Worm (Caenorhabditis elegans) whole organism, mixed stage, embryonic: ENCODE data around the gene R04D3.4.

Experiments used
- bed-3 ChIP-seq: fragments of 200-800 bp; sonication (Bioruptor generic); optimal IDR thresholded peaks from 3 replicates; lab custom pipeline; 2018; ENCODE audit warnings: mild to moderate bottlenecking, missing genetic modification characterization, moderate library complexity, missing compliant biosample characterization
- blmp-1 ChIP-seq: fragments of 150-350 bp; optimal IDR thresholded peaks from 2 replicates; lab custom pipeline; 2014; ENCODE audit warnings: missing biosample characterization, missing genetic modification characterization
- ceh-39 ChIP-seq: fragments of 150-350 bp; optimal IDR thresholded peaks from 2 replicates; lab custom pipeline; 2014; ENCODE audit warnings: missing biosample characterization, missing genetic modification characterization
- ces-1 ChIP-seq: fragments of 150-350 bp; optimal IDR thresholded peaks from 2 replicates; lab custom pipeline; 2014; ENCODE audit warnings: missing biosample characterization, missing genetic modification reagents, missing genetic modification characterization
- elt-3 ChIP-seq: fragments of 150-350 bp; optimal IDR thresholded peaks from 2 replicates; lab custom pipeline; 2014; ENCODE audit warnings: missing biosample characterization, missing genetic modification characterization
- flh-1 ChIP-seq: fragments of 200-800 bp; sonication (Bioruptor generic); optimal IDR thresholded peaks from 2 replicates; lab custom pipeline; 2018; ENCODE audit warnings: mild to moderate bottlenecking, missing genetic modification characterization, moderate library complexity, missing compliant biosample characterization
- hlh-1 ChIP-seq: fragments of 150-350 bp; optimal IDR thresholded peaks from 2 replicates; lab custom pipeline; 2014; ENCODE audit warnings: missing biosample characterization, missing genetic modification reagents, missing genetic modification characterization
- lsy-2 ChIP-seq: fragments of 150-350 bp; optimal IDR thresholded peaks from 2 replicates; lab custom pipeline; 2014; ENCODE audit warnings: missing biosample characterization, missing genetic modification characterization
- mls-2 ChIP-seq: sonication (generic microtip); optimal IDR thresholded peaks from 2 replicates; lab custom pipeline; 2016; ENCODE audit warnings: mild to moderate bottlenecking, missing genetic modification characterization, moderate library complexity, missing compliant biosample characterization
- nhr-237 ChIP-seq: fragments of 150-350 bp; optimal IDR thresholded peaks from 2 replicates; lab custom pipeline; 2014; ENCODE audit warnings: missing biosample characterization, missing genetic modification characterization
- nhr-76 ChIP-seq: sonication (generic microtip); optimal IDR thresholded peaks from 2 replicates; lab custom pipeline; 2017; ENCODE audit warnings: missing biosample characterization, missing genetic modification characterization
- pha-4 ChIP-seq: fragments of 150-350 bp; optimal IDR thresholded peaks from 2 replicates; lab custom pipeline; 2018; ENCODE audit warnings: missing biosample characterization, missing genetic modification reagents, missing genetic modification characterization
- sptf-1 ChIP-seq: sonication (generic microtip); optimal IDR thresholded peaks from 2 replicates; lab custom pipeline; 2017; ENCODE audit warnings: mild to moderate bottlenecking, missing genetic modification characterization, moderate library complexity, missing compliant biosample characterization
- tbx-8 ChIP-seq: fragments of 200-800 bp; sonication (Bioruptor generic); optimal IDR thresholded peaks from 2 replicates; lab custom pipeline; 2018; ENCODE audit warnings: mild to moderate bottlenecking, missing genetic modification characterization, moderate library complexity, missing compliant biosample characterization
- zip-8 ChIP-seq: fragments of 150-350 bp; optimal IDR thresholded peaks from 2 replicates; lab custom pipeline; 2014; ENCODE audit warnings: missing biosample characterization, missing genetic modification characterization
- ztf-11 ChIP-seq: fragments of 150-350 bp; optimal IDR thresholded peaks from 2 replicates; lab custom pipeline; 2014; ENCODE audit warnings: missing biosample characterization, missing genetic modification characterization

The R04D3.4 gene

ce11 chrX:13245090-13245489, 43.5 kb downstream of the R04D3.4 start, which contains the start of gene hpl-1:
hpl-1 (plus strand) TSS chrX:13245390.
- TF ChIP-seq ces-1 (GFP tag; lab: Kevin White, UChicago) (no peak), elt-3 (tag; lab: Kevin White, UChicago) (no peak), mls-2 (tag; lab: Kevin White, UChicago) (no peak), lsy-2 (tag; lab: Kevin White, UChicago) (no peak), pha-4 (tag; lab: Kevin White, UChicago) (no peak), nhr-76 (tag; lab: Kevin White, UChicago) (no peak)

ce11 chrX:13242231-13242630, 46.4 kb downstream of the R04D3.4 start, which contains the start of gene K08H2.5:
K08H2.5 (minus strand) TSS chrX:13242331.
- TF ChIP-seq zip-8 (tag; lab: Kevin White, UChicago) (no peak), bed-3 (GFP tag; lab: Kevin White, UChicago) (no peak), flh-1 (GFP tag; lab: Kevin White, UChicago) (no peak), blmp-1 (tag; lab: Kevin White, UChicago) (no peak), tbx-8 (GFP tag; lab: Kevin White, UChicago) (no peak), pha-4 (tag; lab: Kevin White, UChicago) (no peak), nhr-237 (tag; lab: Kevin White, UChicago) (no peak), ztf-11 (tag; lab: Kevin White, UChicago) (no peak), lsy-2 (tag; lab: Kevin White, UChicago) (no peak)

- TF ChIP-seq sptf-1 (tag; lab: Kevin White, UChicago), result no peak
- no peak for TF ChIP-seq nhr-76 (tag; lab: Kevin White, UChicago)
- peak; percentile 33 for TF ChIP-seq hlh-1
- TF ChIP-seq ceh-39 (tag; lab: Kevin White, UChicago), result peak; percentile 21
- TF ChIP-seq, all 35 proteins: peak for 2
Measured at ce11 chrX:13238197-13238596, 50.4 kb downstream of the R04D3.4 start, which contains the start of gene K08H2.4. K08H2.4 (plus strand) TSS chrX:13238497.
